Worm (Caenorhabditis elegans): ENCODE measurements around the gene sluh-7.
A peak's percentile ranks its signal among the peaks of the same experiment; 100 is the strongest.

The sluh-7 gene

ce11 chrV:10320101-10320761, 35.4 kb downstream of the sluh-7 start, which contains the start of the genes gna-1 and B0024.13 (continued):
- 0 out of 2 replicates have a peak, but pooled peaks have one; percentile 9 for TF ChIP-seq hmg-1.2 (GFP tag; IDR thresholded peaks at IDR 0.05)
- TF ChIP-seq hrde-1 (tag; optimal IDR thresholded peaks at IDR 0.05; ENCODE audit: borderline replicate concordance), result no peak
- no peak for TF ChIP-seq ekl-4 (GFP tag; IDR thresholded peaks at IDR 0.05)
- TF ChIP-seq nfya-2 (GFP tag; IDR thresholded peaks at IDR 0.05), result no peak
- TF ChIP-seq B0336.3 (GFP tag; IDR thresholded peaks at IDR 0.05), result no peak
- TF ChIP-seq egrh-3 (GFP tag; IDR thresholded peaks at IDR 0.05), result no peak
- peak; percentile 46 for TF ChIP-seq dox-1 (GFP tag; IDR thresholded peaks at IDR 0.05)
- TF ChIP-seq ceh-27 (GFP tag; optimal IDR thresholded peaks at IDR 0.05), result peak; percentile 36
- TF ChIP-seq rpc-1 (optimal IDR thresholded peaks at IDR 0.05), result no peak
- TF ChIP-seq rpc-1 (tag; optimal IDR thresholded peaks at IDR 0.05), result no peak
- no peak for TF ChIP-seq bed-1 (GFP tag; IDR thresholded peaks at IDR 0.05)
- TF ChIP-seq ztf-28 (GFP tag; IDR thresholded peaks at IDR 0.05), result no peak
- TF ChIP-seq repo-1 (tag; optimal IDR thresholded peaks at IDR 0.05), result no peak
- TF ChIP-seq tbx-9 (tag; optimal IDR thresholded peaks at IDR 0.05; ENCODE audit: borderline replicate concordance), result no peak
- peak; percentile 26 for TF ChIP-seq ztf-18 (tag; optimal IDR thresholded peaks at IDR 0.05)
- no peak for TF ChIP-seq rec-8 (tag; optimal IDR thresholded peaks at IDR 0.05)
- TF ChIP-seq C06A6.2 (GFP tag; conservative IDR thresholded peaks at IDR 0.05), result no peak
- TF ChIP-seq Y53F4B.3 (GFP tag; IDR thresholded peaks at IDR 0.05), result no peak
- TF ChIP-seq let-526 (GFP tag; IDR thresholded peaks at IDR 0.05), result no peak
- peak; percentile 53; the same call in 1 of the 2 replicates for TF ChIP-seq bed-2 (GFP tag; IDR thresholded peaks at IDR 0.05)
- TF ChIP-seq nfya-1 (tag; optimal IDR thresholded peaks at IDR 0.05; ENCODE audit: borderline replicate concordance, insufficient read depth), result no peak
- TF ChIP-seq hlh-26 (GFP tag; conservative IDR thresholded peaks at IDR 0.05), result no peak
- no peak for TF ChIP-seq T07F8.4 (tag; optimal IDR thresholded peaks at IDR 0.05)
- TF ChIP-seq zim-3 (tag; optimal IDR thresholded peaks at IDR 0.05), result no peak
- no peak for TF ChIP-seq nhr-27 (tag; optimal IDR thresholded peaks at IDR 0.05)
- no peak for TF ChIP-seq him-1 (tag; optimal IDR thresholded peaks at IDR 0.05)
- no peak for TF ChIP-seq T26A5.8 (tag; optimal IDR thresholded peaks at IDR 0.05)
- peak; percentile 70; the same call in 1 of the 2 replicates for TF ChIP-seq ceh-40 (GFP tag; IDR thresholded peaks at IDR 0.05)
- no peak for TF ChIP-seq lag-1 (GFP tag; IDR thresholded peaks at IDR 0.05)
- 0 out of 2 replicates have a peak, but pooled peaks have one; percentile 26 for TF ChIP-seq pbrm-1 (GFP tag; IDR thresholded peaks at IDR 0.05)
- no peak for TF ChIP-seq ztf-26 (tag; optimal IDR thresholded peaks at IDR 0.05)
- no peak for TF ChIP-seq unc-62 (GFP tag; optimal IDR thresholded peaks at IDR 0.05)
- TF ChIP-seq zfh-2 (GFP tag; conservative IDR thresholded peaks at IDR 0.05), result no peak
- no peak for TF ChIP-seq attf-3 (GFP tag; conservative IDR thresholded peaks at IDR 0.05)
- TF ChIP-seq madf-6 (GFP tag; IDR thresholded peaks at IDR 0.05), result peak; percentile 58
- no peak for TF ChIP-seq C17E4.6 (GFP tag; IDR thresholded peaks at IDR 0.05)
- no peak for TF ChIP-seq B0019.2 (GFP tag; conservative IDR thresholded peaks at IDR 0.05)
- no peak for TF ChIP-seq snpc-1.3 (tag; optimal IDR thresholded peaks at IDR 0.05; ENCODE audit: insufficient read depth)
- no peak for TF ChIP-seq atf-7 (tag; optimal IDR thresholded peaks at IDR 0.05)
- no peak for TF ChIP-seq sea-2 (GFP tag; IDR thresholded peaks at IDR 0.05)
- peak; percentile 27 for TF ChIP-seq madf-10 (tag; optimal IDR thresholded peaks at IDR 0.05)
- TF ChIP-seq D2030.7 (GFP tag; IDR thresholded peaks at IDR 0.05), result peak; percentile 31; the same call in 1 of the 2 replicates
- peak; percentile 33; the same call in 1 of the 2 replicates for TF ChIP-seq F33H1.4 (GFP tag; IDR thresholded peaks at IDR 0.05)
- no peak for TF ChIP-seq cebp-2 (GFP tag; IDR thresholded peaks at IDR 0.05)
- no peak for TF ChIP-seq akir-1 (GFP tag; optimal IDR thresholded peaks at IDR 0.05)
- no peak for TF ChIP-seq lin-35 (GFP tag; optimal IDR thresholded peaks at IDR 0.05)
- no peak for TF ChIP-seq F52B5.7 (tag; optimal IDR thresholded peaks at IDR 0.05)
- no peak for TF ChIP-seq ceh-79 (tag; optimal IDR thresholded peaks at IDR 0.05)

All from whole organism, young adult.